Fruit fly (Drosophila melanogaster): ENCODE measurements around the gene CG4367.

Gene CG4367

dm6 chr3R:20308972-20309660, 4.3 kb upstream of the CG4367 start, which contains the start of gene Orp8 (continued):
- no peak for TF ChIP-seq CG10267 (tag; optimal IDR thresholded peaks at IDR 0.05)
- TF ChIP-seq gce (GFP tag; IDR thresholded peaks at IDR 0.05) = no peak
- TF ChIP-seq CG10274 (GFP tag; optimal IDR thresholded peaks at IDR 0.05) = no peak
- no peak for TF ChIP-seq Ada2b (GFP tag; IDR thresholded peaks at IDR 0.05)
- peak; percentile 95 for TF ChIP-seq Atf3 (GFP tag; optimal IDR thresholded peaks at IDR 0.05)
- TF ChIP-seq pros (GFP tag; optimal IDR thresholded peaks at IDR 0.05) = no peak
- TF ChIP-seq CG9932 (GFP tag; IDR thresholded peaks at IDR 0.05) = no peak
- 0 out of 2 replicates have a peak, but pooled peaks have one; percentile 22 for TF ChIP-seq MBD-R2 (GFP tag; IDR thresholded peaks at IDR 0.05)
- peak; percentile 57 for TF ChIP-seq Scr (GFP tag; IDR thresholded peaks at IDR 0.05; ENCODE audit: partially characterized antibody)
- TF ChIP-seq CG16815 (GFP tag; optimal IDR thresholded peaks at IDR 0.05) = no peak
- TF ChIP-seq CG8388 (GFP tag; optimal IDR thresholded peaks at IDR 0.05) = no peak
- no peak for TF ChIP-seq Bteb2 (GFP tag; optimal IDR thresholded peaks at IDR 0.05)
- peak; percentile 73 for TF ChIP-seq BEAF-32 (GFP tag; optimal IDR thresholded peaks at IDR 0.05)
- peak; percentile 13 for TF ChIP-seq CG11398 (GFP tag; optimal IDR thresholded peaks at IDR 0.05)
- no peak for TF ChIP-seq wor (GFP tag; IDR thresholded peaks at IDR 0.05)
- peak; percentile 3 for TF ChIP-seq nmo (GFP tag; optimal IDR thresholded peaks at IDR 0.05)
- TF ChIP-seq HmgZ (tag; optimal IDR thresholded peaks at IDR 0.05) = peak; percentile 17
- no peak for TF ChIP-seq CG8924 (tag; optimal IDR thresholded peaks at IDR 0.05)
- TF ChIP-seq CG6683 (GFP tag; optimal IDR thresholded peaks at IDR 0.05) = no peak
- no peak for TF ChIP-seq CG17802 (tag; optimal IDR thresholded peaks at IDR 0.05)
- TF ChIP-seq CG34376 (GFP tag; optimal IDR thresholded peaks at IDR 0.05) = peak; percentile 73
- no peak for TF ChIP-seq zfh2 (GFP tag; optimal IDR thresholded peaks at IDR 0.05)
- TF ChIP-seq HLHmδ (GFP tag; optimal IDR thresholded peaks at IDR 0.05) = no peak
- no peak for TF ChIP-seq Optix (GFP tag; IDR thresholded peaks at IDR 0.05)
- peak; percentile 30; the same call in 1 of the 2 replicates for TF ChIP-seq sob (GFP tag; IDR thresholded peaks at IDR 0.05)
- peak; percentile 41 for TF ChIP-seq Hmr (GFP tag; optimal IDR thresholded peaks at IDR 0.05)
- peak; percentile 59; the same call in 2 of the 3 replicates for TF ChIP-seq so (GFP tag; IDR thresholded peaks at IDR 0.05)
- TF ChIP-seq CG14667 (GFP tag; IDR thresholded peaks at IDR 0.05) = no peak
- no peak; the same call in 2 of the 3 replicates for TF ChIP-seq ci (GFP tag; IDR thresholded peaks at IDR 0.05)
- TF ChIP-seq NC2β (GFP tag; optimal IDR thresholded peaks at IDR 0.05) = no peak
- peak; percentile 63; the same call in 1 of the 2 replicates for TF ChIP-seq unc-4 (GFP tag; IDR thresholded peaks at IDR 0.05; ENCODE audit: partially characterized antibody)
- no peak for TF ChIP-seq az2 (GFP tag; optimal IDR thresholded peaks at IDR 0.05)
- no peak for TF ChIP-seq CG3838 (GFP tag; optimal IDR thresholded peaks at IDR 0.05)
- TF ChIP-seq hkb (optimal IDR thresholded peaks at IDR 0.05) = no peak
- peak; percentile 34; the same call in 1 of the 2 replicates for TF ChIP-seq hkb (GFP tag; IDR thresholded peaks at IDR 0.05)
- TF ChIP-seq CG1603 (tag; optimal IDR thresholded peaks at IDR 0.05) = no peak
- TF ChIP-seq scrt (GFP tag; optimal IDR thresholded peaks at IDR 0.05) = peak; percentile 21
- TF ChIP-seq nom (GFP tag; optimal IDR thresholded peaks at IDR 0.05) = peak; percentile 87
- no peak for TF ChIP-seq CG17568 (GFP tag; optimal IDR thresholded peaks at IDR 0.05)
- TF ChIP-seq dpn (GFP tag; optimal IDR thresholded peaks at IDR 0.05) = peak in 1 of 2 experiments; percentile 6
- TF ChIP-seq lmd (GFP tag; IDR thresholded peaks at IDR 0.05) = no peak
- peak; percentile 80 for TF ChIP-seq cg (GFP tag; optimal IDR thresholded peaks at IDR 0.05)
- peak; percentile 19 for TF ChIP-seq MTF-1 (GFP tag; optimal IDR thresholded peaks at IDR 0.05; ENCODE audit: borderline replicate concordance)
- no peak for TF ChIP-seq GATAe (GFP tag; conservative IDR thresholded peaks at IDR 0.05)
- TF ChIP-seq Dip2 (GFP tag; IDR thresholded peaks at IDR 0.05) = no peak
- no peak; the same call in 1 of the 2 replicates for TF ChIP-seq tna (GFP tag; IDR thresholded peaks at IDR 0.05; ENCODE audit: partially characterized antibody)
- no peak for TF ChIP-seq CG15479 (GFP tag; optimal IDR thresholded peaks at IDR 0.05)
- TF ChIP-seq insv (GFP tag; optimal IDR thresholded peaks at IDR 0.05) = no peak
- TF ChIP-seq Mad (GFP tag; optimal IDR thresholded peaks at IDR 0.05) = no peak
